Fruit fly (Drosophila melanogaster): Measurements from ENCODE around the gene CG2608.

DNA sequence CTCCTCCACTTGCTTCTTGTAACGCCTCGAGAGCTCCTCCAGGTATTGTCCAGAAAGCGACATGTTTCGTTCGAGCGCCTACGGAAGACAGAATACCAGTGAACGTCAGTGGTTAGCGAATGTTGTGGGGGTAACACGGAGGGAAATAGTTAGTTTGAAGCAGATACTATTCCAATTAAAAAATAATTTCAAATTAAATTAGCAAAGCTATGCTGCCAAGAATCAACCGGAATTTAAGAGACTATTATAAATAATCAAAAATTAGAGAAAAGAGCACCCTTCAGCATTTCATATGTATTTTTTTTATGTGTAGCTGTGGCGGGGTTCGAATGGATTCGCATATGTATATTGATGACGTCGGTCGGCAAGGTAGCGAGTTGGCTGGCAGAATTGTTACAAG is 15.4 kb downstream of the CG2608 start:
- TF ChIP-seq Myc (optimal IDR thresholded peaks at IDR 0.05) (no peak), psq (GFP tag; optimal IDR thresholded peaks at IDR 0.05) (no peak), Dfd (GFP tag; optimal IDR thresholded peaks at IDR 0.05) (no peak), br (GFP tag; optimal IDR thresholded peaks at IDR 0.05) (no peak), Vsx2 (GFP tag; optimal IDR thresholded peaks at IDR 0.05; ENCODE audit: partially characterized antibody) (no peak), OdsH (GFP tag; optimal IDR thresholded peaks at IDR 0.05) (no peak), pan (optimal IDR thresholded peaks at IDR 0.05) (no peak), foxo (GFP tag; optimal IDR thresholded peaks at IDR 0.05) (no peak), Abd-B (GFP tag; optimal IDR thresholded peaks at IDR 0.05) (no peak), brk (GFP tag; optimal IDR thresholded peaks at IDR 0.05) (no peak)
